Fruit fly (Drosophila melanogaster): ENCODE results near the gene Jasper.

Gene Jasper

DNA sequence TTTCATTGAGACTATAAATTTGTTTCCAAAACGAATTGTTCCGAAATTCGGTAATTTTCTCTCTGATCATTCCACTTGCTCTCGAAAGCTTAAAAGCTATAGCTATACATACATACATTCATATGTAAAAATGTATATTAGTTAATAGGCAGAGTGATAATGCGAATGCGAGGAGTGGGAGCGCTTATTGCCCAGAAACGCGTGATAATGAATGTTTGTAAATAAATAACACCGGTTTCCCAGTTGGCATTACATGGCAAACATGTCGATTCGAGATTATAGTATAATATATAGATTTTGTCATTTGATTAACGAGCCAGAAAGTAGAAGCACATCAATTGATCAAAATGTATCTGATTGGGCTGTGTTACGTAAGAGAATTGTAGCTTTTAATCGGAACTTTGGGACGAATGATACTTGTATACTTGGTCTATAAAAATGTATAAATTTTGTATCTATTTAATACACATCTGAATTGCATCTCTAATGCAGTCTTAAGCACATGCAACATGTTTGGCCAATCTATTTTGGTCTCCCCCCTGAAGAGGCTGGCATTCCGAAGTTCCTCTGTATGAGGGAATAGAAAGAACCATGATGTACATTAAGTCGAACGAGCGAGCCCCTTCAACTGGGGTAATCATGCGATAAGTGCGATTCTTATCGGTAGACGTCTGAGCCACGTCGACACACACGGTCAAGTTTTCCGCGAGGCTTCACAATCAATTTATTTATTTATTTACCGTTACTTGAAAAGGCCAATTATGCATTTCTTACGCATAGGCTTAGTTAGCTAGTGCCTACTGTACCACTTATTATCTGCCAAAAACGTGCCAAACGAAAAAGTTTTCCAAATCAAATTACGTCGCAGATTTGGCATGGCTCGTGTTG lies 39.5 kb upstream of the Jasper start (continued):
- no peak for TF ChIP-seq phol (tag; optimal IDR thresholded peaks at IDR 0.05)
- peak; percentile 36; the same call in 1 of the 2 replicates for TF ChIP-seq al (GFP tag; IDR thresholded peaks at IDR 0.05)
- TF ChIP-seq Nf-YA (GFP tag; IDR thresholded peaks at IDR 0.05), result no peak
- TF ChIP-seq CG14710 (tag; optimal IDR thresholded peaks at IDR 0.05), result no peak
- TF ChIP-seq CG4328 (GFP tag; optimal IDR thresholded peaks at IDR 0.05), result no peak
- TF ChIP-seq hth (optimal IDR thresholded peaks at IDR 0.05), result no peak
- no peak for TF ChIP-seq so (GFP tag; IDR thresholded peaks at IDR 0.05)
- TF ChIP-seq B-H2 (GFP tag; optimal IDR thresholded peaks at IDR 0.05), result no peak
- no peak for TF ChIP-seq ssp (GFP tag; IDR thresholded peaks at IDR 0.05)
- TF ChIP-seq Mrtf (GFP tag; IDR thresholded peaks at IDR 0.05), result no peak
- 0 out of 2 replicates have a peak, but pooled peaks have one; percentile 5 for TF ChIP-seq Xrp1 (GFP tag; IDR thresholded peaks at IDR 0.05)
- TF ChIP-seq CG2120 (GFP tag; optimal IDR thresholded peaks at IDR 0.05), result peak; percentile 42
- no peak for TF ChIP-seq trem (tag; optimal IDR thresholded peaks at IDR 0.05)
- TF ChIP-seq Chrac-16 (GFP tag; optimal IDR thresholded peaks at IDR 0.05), result no peak
- TF ChIP-seq sug (tag; optimal IDR thresholded peaks at IDR 0.05), result peak; percentile 25
- TF ChIP-seq CG3407 (GFP tag; optimal IDR thresholded peaks at IDR 0.05), result no peak
- TF ChIP-seq CG1529 (GFP tag; optimal IDR thresholded peaks at IDR 0.05), result no peak
- TF ChIP-seq Optix (GFP tag; IDR thresholded peaks at IDR 0.05), result no peak
- TF ChIP-seq ara (GFP tag; IDR thresholded peaks at IDR 0.05), result no peak
- peak; percentile 43 for TF ChIP-seq CG31224 (GFP tag; IDR thresholded peaks at IDR 0.05)
- no peak for TF ChIP-seq HmgZ (tag; optimal IDR thresholded peaks at IDR 0.05)
- no peak for TF ChIP-seq CG2129 (GFP tag; IDR thresholded peaks at IDR 0.05; ENCODE audit: partially characterized antibody)
- TF ChIP-seq sna (GFP tag; IDR thresholded peaks at IDR 0.05; ENCODE audit: partially characterized antibody), result no peak
- TF ChIP-seq CG10543 (GFP tag; optimal IDR thresholded peaks at IDR 0.05), result peak; percentile 18
- TF ChIP-seq sisA (GFP tag; IDR thresholded peaks at IDR 0.05), result no peak; the same call in 1 of the 2 replicates
- no peak for TF ChIP-seq Adf1 (GFP tag; IDR thresholded peaks at IDR 0.05)
- TF ChIP-seq wor (GFP tag; IDR thresholded peaks at IDR 0.05), result no peak
- no peak for TF ChIP-seq CG31441 (GFP tag; IDR thresholded peaks at IDR 0.05)
- 0 out of 2 replicates have a peak, but pooled peaks have one; percentile 9 for TF ChIP-seq ttk (GFP tag; IDR thresholded peaks at IDR 0.05)
- TF ChIP-seq h (optimal IDR thresholded peaks at IDR 0.05), result no peak
- peak; percentile 59 for TF ChIP-seq sens (GFP tag)
- TF ChIP-seq MTF-1 (GFP tag; optimal IDR thresholded peaks at IDR 0.05; ENCODE audit: borderline replicate concordance), result no peak
- TF ChIP-seq CG7839 (tag; optimal IDR thresholded peaks at IDR 0.05), result peak; percentile 6
- no peak for TF ChIP-seq seq (GFP tag; IDR thresholded peaks at IDR 0.05)
- no peak for TF ChIP-seq CG8765 (GFP tag; IDR thresholded peaks at IDR 0.05)
- TF ChIP-seq croc (GFP tag; conservative IDR thresholded peaks at IDR 0.05), result no peak
- no peak for TF ChIP-seq CG7963 (GFP tag; IDR thresholded peaks at IDR 0.05; ENCODE audit: partially characterized antibody)
- no peak for TF ChIP-seq CG7987 (GFP tag; optimal IDR thresholded peaks at IDR 0.05)
- TF ChIP-seq maf-S (GFP tag; optimal IDR thresholded peaks at IDR 0.05), result no peak
- no peak for TF ChIP-seq BtbVII (GFP tag; optimal IDR thresholded peaks at IDR 0.05)
- no peak for TF ChIP-seq sr (GFP tag; IDR thresholded peaks at IDR 0.05)
- TF ChIP-seq CG12104 (GFP tag; optimal IDR thresholded peaks at IDR 0.05), result no peak
- no peak for TF ChIP-seq Max (GFP tag; optimal IDR thresholded peaks at IDR 0.05)
- no peak for TF ChIP-seq bigmax (GFP tag; optimal IDR thresholded peaks at IDR 0.05)
- no peak for TF ChIP-seq CG13287 (GFP tag; IDR thresholded peaks at IDR 0.05; ENCODE audit: partially characterized antibody)
- TF ChIP-seq CG8290 (GFP tag; optimal IDR thresholded peaks at IDR 0.05), result no peak
- peak in 1 of 2 experiments; percentile 44 for TF ChIP-seq CG8290 (tag; optimal IDR thresholded peaks at IDR 0.05)
- no peak for TF ChIP-seq Awh (GFP tag; IDR thresholded peaks at IDR 0.05)
- no peak for TF ChIP-seq CG7556 (GFP tag; optimal IDR thresholded peaks at IDR 0.05)
- TF ChIP-seq inv (GFP tag; IDR thresholded peaks at IDR 0.05; ENCODE audit: partially characterized antibody), result no peak
